Worm (Caenorhabditis elegans): Measurements from ENCODE around the gene srh-300.

Gene srh-300

DNA sequence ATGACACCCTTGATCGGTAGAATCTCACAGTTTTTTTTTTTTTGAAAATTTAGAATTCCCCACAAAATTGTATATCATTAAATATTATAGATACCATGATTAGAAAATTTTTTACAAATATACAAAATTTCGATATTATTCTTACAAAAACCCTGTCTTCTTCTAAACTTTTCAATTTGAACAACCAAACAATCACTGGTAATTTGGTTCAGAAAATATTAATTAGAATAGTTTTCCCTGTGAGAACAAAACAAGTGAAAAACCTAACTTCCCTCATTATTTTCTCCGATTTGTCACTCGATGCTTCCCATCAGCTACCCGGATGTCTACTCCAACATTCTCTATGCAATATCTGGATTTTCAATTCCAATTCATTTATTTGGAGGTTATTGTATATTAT lies 11.9 kb upstream of the srh-300 start, which contains the start of gene srh-296:
srh-296 (plus strand) TSS at position 301 of the 400 bp plus-strand sequence.
- no peak for TF ChIP-seq hmbx-1 (tag; optimal IDR thresholded peaks at IDR 0.05)
- TF ChIP-seq ceh-13 (GFP tag; optimal IDR thresholded peaks at IDR 0.05), result no peak
- no peak for TF ChIP-seq flt-1 (GFP tag; IDR thresholded peaks at IDR 0.05)
- TF ChIP-seq tra-4 (tag; optimal IDR thresholded peaks at IDR 0.05), result no peak
- TF ChIP-seq pes-1 (GFP tag; IDR thresholded peaks at IDR 0.05), result no peak
- TF ChIP-seq aly-1 (tag; optimal IDR thresholded peaks at IDR 0.05), result no peak
- no peak for TF ChIP-seq hmg-4 (GFP tag; optimal IDR thresholded peaks at IDR 0.05)
- no peak for TF ChIP-seq ama-1 (optimal IDR thresholded peaks at IDR 0.05)
- TF ChIP-seq F13C5.2 (tag; optimal IDR thresholded peaks at IDR 0.05), result no peak
- TF ChIP-seq ceh-36 (tag; optimal IDR thresholded peaks at IDR 0.05), result no peak
- TF ChIP-seq tbx-37 (GFP tag; conservative IDR thresholded peaks at IDR 0.05), result no peak
- TF ChIP-seq hnd-1 (tag; optimal IDR thresholded peaks at IDR 0.05), result no peak
- no peak for TF ChIP-seq B0310.2 (tag; optimal IDR thresholded peaks at IDR 0.05)
- no peak for TF ChIP-seq ets-7 (tag; optimal IDR thresholded peaks at IDR 0.05)
- TF ChIP-seq sea-1 (GFP tag; conservative IDR thresholded peaks at IDR 0.05), result no peak

DNA sequence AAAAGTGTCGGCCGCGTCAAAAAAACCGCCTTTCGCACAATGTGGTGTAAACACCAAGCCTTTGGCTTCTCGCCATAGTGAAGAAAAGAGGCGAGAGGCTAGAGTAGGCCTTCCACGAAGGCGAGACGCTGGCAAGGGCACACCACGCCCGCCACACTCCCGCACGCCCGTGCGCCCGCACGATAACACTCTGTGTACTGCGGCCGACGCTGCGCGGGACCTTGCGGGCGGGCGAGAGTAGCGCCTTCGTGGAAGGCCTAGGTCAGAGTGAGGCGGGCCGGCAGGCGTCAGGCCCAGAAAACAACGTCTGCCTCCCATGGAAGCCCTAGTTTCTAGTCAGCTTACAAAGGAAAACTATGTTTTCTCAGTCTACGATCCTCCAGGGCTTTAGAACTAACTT lies 9.8 kb upstream of the srh-300 start:
- TF ChIP-seq scrt-1 (GFP tag; IDR thresholded peaks at IDR 0.05) (no peak), tbx-37 (GFP tag; conservative IDR thresholded peaks at IDR 0.05) (no peak), pes-1 (GFP tag; IDR thresholded peaks at IDR 0.05) (no peak), sea-1 (GFP tag; conservative IDR thresholded peaks at IDR 0.05) (no peak), aly-1 (tag; optimal IDR thresholded peaks at IDR 0.05) (peak; percentile 31), ceh-13 (GFP tag; optimal IDR thresholded peaks at IDR 0.05) (no peak), ets-7 (tag; optimal IDR thresholded peaks at IDR 0.05) (no peak), B0310.2 (tag; optimal IDR thresholded peaks at IDR 0.05) (no peak)

DNA sequence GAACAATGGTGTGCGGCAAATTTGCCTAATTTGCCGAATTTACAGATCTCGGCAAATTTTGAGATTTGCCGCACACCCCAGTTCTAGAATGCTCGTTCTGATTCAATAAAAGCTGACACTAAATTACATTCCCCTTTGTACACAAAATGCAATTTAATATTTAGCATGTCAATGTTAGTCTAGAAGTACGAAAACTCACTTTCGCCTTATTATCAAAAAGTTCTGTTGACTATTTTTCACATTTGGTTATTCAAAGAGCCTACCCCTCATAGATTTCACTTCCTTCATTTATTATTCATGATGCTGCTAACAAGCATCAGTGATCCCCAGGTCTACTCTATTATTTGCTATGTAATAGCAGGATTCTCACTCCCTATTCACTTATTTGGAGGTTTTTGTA lies 3.3 kb upstream of the srh-300 start, which contains the start of gene srh-298:
srh-298 (plus strand) TSS at position 301 of the 400 bp plus-strand sequence.
- TF ChIP-seq ets-7 (tag; optimal IDR thresholded peaks at IDR 0.05) (no peak), hnd-1 (tag; optimal IDR thresholded peaks at IDR 0.05) (no peak), sea-1 (GFP tag; conservative IDR thresholded peaks at IDR 0.05) (no peak), hmg-4 (GFP tag; optimal IDR thresholded peaks at IDR 0.05) (no peak), hmbx-1 (tag; optimal IDR thresholded peaks at IDR 0.05) (no peak), ceh-13 (GFP tag; optimal IDR thresholded peaks at IDR 0.05) (no peak), flt-1 (GFP tag; IDR thresholded peaks at IDR 0.05) (no peak), ceh-36 (tag; optimal IDR thresholded peaks at IDR 0.05) (no peak)

DNA sequence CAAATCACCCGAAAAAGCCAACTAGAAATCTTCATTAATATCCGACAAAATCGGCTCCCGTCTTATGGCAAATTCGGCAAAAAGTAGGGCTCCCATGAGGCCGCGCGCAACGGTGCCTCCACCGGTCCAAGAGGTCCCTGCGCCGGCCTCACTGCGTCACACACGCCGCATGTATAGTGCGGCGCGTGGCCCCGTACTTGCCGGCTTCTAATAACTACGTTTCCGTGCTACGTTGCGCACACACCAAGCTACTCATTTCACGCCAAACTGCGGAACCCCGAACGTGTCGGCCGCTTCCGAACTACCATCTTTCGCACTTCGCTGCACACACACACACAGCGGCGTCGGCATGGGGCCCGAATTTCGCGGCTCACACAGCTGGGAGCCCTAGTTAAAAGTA lies 2.2 kb upstream of the srh-300 start:
- no peak for TF ChIP-seq hmg-4 (GFP tag; optimal IDR thresholded peaks at IDR 0.05)
- no peak for TF ChIP-seq B0310.2 (tag; optimal IDR thresholded peaks at IDR 0.05)
- no peak for TF ChIP-seq sea-1 (GFP tag; conservative IDR thresholded peaks at IDR 0.05)
- TF ChIP-seq ets-7 (tag; optimal IDR thresholded peaks at IDR 0.05), result no peak
- no peak for TF ChIP-seq aly-1 (tag; optimal IDR thresholded peaks at IDR 0.05)
- TF ChIP-seq F13C5.2 (tag; optimal IDR thresholded peaks at IDR 0.05), result no peak
- TF ChIP-seq ceh-13 (GFP tag; optimal IDR thresholded peaks at IDR 0.05), result no peak
- TF ChIP-seq pes-1 (GFP tag; IDR thresholded peaks at IDR 0.05), result no peak
- TF ChIP-seq tbx-11 (GFP tag; IDR thresholded peaks at IDR 0.05), result no peak

DNA sequence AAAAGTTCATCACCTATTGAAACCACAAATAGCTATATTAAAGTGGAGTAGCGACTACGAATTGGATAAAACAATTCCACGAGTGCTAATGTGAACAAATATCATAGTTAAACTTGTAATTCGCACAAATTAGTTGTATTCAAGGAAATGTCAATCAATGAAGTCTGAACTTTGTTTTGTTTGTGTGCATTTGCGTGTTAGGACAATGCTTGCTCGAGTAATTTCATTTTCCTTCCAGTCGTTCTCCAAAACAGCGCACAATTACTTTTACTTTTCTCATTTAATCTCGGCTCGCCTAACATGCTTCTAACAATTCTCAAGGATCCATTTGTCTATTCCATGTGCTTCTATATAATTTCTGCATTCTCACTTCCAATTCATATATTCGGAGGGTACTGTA lies 2.7 kb downstream of the srh-300 start, which contains the start of gene srh-301:
srh-301 (plus strand) TSS at position 301 of the 400 bp plus-strand sequence.
- no peak for TF ChIP-seq tbx-37 (GFP tag; conservative IDR thresholded peaks at IDR 0.05)
- TF ChIP-seq ceh-36 (tag; optimal IDR thresholded peaks at IDR 0.05), result no peak

DNA sequence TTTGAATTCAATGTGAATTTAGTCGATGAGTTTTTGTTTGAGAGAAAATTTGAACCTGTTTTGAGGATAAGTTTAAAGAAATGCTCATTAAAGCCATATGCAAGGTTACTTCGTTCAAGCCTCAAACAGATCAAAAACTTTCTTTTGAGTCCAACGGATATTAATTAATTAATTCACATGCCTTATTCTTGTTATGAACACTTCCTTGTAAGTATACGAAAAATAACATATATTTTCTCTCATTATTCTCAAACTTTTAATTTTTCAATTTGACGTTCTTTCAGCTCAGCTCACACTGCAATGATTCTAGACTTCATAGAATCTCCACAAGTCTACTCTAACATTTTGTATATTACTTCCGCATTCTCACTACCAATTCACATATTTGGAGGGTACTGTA lies 6.4 kb downstream of the srh-300 start, which contains the start of gene srh-304:
srh-304 (plus strand) TSS at position 301 of the 400 bp plus-strand sequence.
- TF ChIP-seq flt-1 (GFP tag; IDR thresholded peaks at IDR 0.05), result no peak
- TF ChIP-seq hmg-4 (GFP tag; optimal IDR thresholded peaks at IDR 0.05), result no peak
- no peak for TF ChIP-seq hnd-1 (tag; optimal IDR thresholded peaks at IDR 0.05)
- no peak for TF ChIP-seq tbx-11 (GFP tag; IDR thresholded peaks at IDR 0.05)
- no peak for TF ChIP-seq ets-7 (tag; optimal IDR thresholded peaks at IDR 0.05)
- TF ChIP-seq scrt-1 (GFP tag; IDR thresholded peaks at IDR 0.05), result no peak
- TF ChIP-seq ceh-13 (GFP tag; optimal IDR thresholded peaks at IDR 0.05), result no peak
- no peak for TF ChIP-seq hmbx-1 (tag; optimal IDR thresholded peaks at IDR 0.05)
- no peak for TF ChIP-seq aly-1 (tag; optimal IDR thresholded peaks at IDR 0.05)

DNA sequence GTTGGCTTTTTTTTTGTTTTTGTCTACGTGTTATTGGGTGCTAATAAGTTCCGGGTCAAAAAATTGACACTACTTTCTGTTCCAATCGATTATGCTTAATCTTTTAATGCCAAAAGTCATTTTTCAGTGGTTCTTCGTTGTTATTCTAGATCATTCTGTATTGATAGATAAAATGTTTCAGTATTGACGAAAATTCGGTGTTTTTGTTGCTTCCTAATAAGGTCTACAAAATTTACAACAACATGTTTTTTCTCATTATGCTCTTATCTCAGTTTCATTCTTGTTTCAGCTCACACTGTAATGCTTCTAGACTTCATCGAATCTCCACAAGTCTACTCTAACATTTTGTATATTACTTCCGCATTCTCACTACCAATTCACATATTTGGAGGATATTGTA lies 9.4 kb downstream of the srh-300 start, which contains the start of gene srh-303:
srh-303 (plus strand) TSS at position 301 of the 400 bp plus-strand sequence.
- no peak for TF ChIP-seq tra-4 (tag; optimal IDR thresholded peaks at IDR 0.05)
- TF ChIP-seq tbx-11 (GFP tag; IDR thresholded peaks at IDR 0.05), result no peak
- TF ChIP-seq pes-1 (GFP tag; IDR thresholded peaks at IDR 0.05), result no peak
- no peak for TF ChIP-seq ceh-36 (tag; optimal IDR thresholded peaks at IDR 0.05)
- TF ChIP-seq hnd-1 (tag; optimal IDR thresholded peaks at IDR 0.05), result no peak
- no peak for TF ChIP-seq ets-7 (tag; optimal IDR thresholded peaks at IDR 0.05)
- no peak for TF ChIP-seq ama-1 (optimal IDR thresholded peaks at IDR 0.05)
- TF ChIP-seq ceh-13 (GFP tag; optimal IDR thresholded peaks at IDR 0.05), result no peak
- no peak for TF ChIP-seq aly-1 (tag; optimal IDR thresholded peaks at IDR 0.05)
- TF ChIP-seq scrt-1 (GFP tag; IDR thresholded peaks at IDR 0.05), result no peak
- TF ChIP-seq hmbx-1 (tag; optimal IDR thresholded peaks at IDR 0.05), result no peak

DNA sequence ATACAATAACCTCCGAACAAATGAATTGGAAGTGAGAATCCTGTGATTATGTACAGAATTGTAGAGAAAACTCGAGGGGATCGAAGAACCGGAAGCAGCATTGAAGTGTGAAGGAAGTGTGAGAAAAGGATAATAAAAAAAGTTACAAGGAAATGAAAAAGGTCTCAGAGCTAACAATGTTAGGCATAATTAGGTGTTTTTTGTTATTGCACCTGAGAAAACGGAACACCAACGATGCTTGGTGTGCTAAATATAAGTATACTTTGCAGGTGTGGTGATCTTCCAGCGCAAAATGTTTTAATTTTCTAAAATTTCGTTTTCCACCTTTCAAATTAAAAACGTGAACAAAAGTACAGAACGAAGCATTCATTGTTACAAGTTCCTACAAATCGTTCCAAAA lies 22.2 kb downstream of the srh-300 start, which contains the start of gene srh-286:
srh-286 (minus strand) TSS at position 101 of the 400 bp plus-strand sequence.
- TF ChIP-seq pes-1 (GFP tag; IDR thresholded peaks at IDR 0.05) (no peak), B0310.2 (tag; optimal IDR thresholded peaks at IDR 0.05) (no peak), scrt-1 (GFP tag; IDR thresholded peaks at IDR 0.05) (no peak), tbx-37 (GFP tag; conservative IDR thresholded peaks at IDR 0.05) (no peak), hnd-1 (tag; optimal IDR thresholded peaks at IDR 0.05) (no peak), flt-1 (GFP tag; IDR thresholded peaks at IDR 0.05) (no peak), aly-1 (tag; optimal IDR thresholded peaks at IDR 0.05) (no peak), F13C5.2 (tag; optimal IDR thresholded peaks at IDR 0.05) (no peak), ets-7 (tag; optimal IDR thresholded peaks at IDR 0.05) (no peak), ceh-13 (GFP tag; optimal IDR thresholded peaks at IDR 0.05) (no peak), hmg-4 (GFP tag; optimal IDR thresholded peaks at IDR 0.05) (no peak)

Measured in whole organism, early embryonic.